Fruit fly (Drosophila melanogaster): ENCODE results near the gene CG2750.

Gene CG2750

DNA sequence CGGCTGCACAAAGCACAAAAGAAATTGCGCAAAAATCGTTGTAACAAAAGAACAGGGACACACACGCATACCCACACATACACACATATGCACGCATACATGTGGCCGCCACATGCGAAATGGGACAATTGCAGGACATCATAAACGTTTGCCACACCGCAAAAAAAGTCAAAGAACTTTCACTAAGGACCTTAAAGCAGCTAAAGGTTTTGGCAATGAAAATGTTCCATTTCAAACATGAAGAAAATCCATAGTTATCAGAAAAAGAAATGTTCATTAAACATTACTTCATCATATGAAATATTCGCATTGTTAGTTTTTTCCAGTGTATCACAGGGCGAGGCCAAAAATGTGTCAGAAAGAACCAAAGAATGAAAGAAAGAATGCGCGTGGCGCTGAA, 24.8 kb upstream of the CG2750 start (continued):
- TF ChIP-seq D (optimal IDR thresholded peaks at IDR 0.05) (no peak), D (GFP tag; optimal IDR thresholded peaks at IDR 0.05) (no peak), ATbp (GFP tag; optimal IDR thresholded peaks at IDR 0.05) (no peak), CG6689 (GFP tag; IDR thresholded peaks at IDR 0.05) (no peak), Ets65A (GFP tag) (peak; percentile 94), bigmax (GFP tag; optimal IDR thresholded peaks at IDR 0.05) (no peak), Mrtf (GFP tag; IDR thresholded peaks at IDR 0.05) (no peak), CG12659 (GFP tag; optimal IDR thresholded peaks at IDR 0.05) (no peak), sd (tag; optimal IDR thresholded peaks at IDR 0.05) (no peak), Aef1 (GFP tag; IDR thresholded peaks at IDR 0.05) (no peak), stwl (tag; optimal IDR thresholded peaks at IDR 0.05) (no peak), CG15601 (tag; optimal IDR thresholded peaks at IDR 0.05) (no peak), zen2 (GFP tag; IDR thresholded peaks at IDR 0.05; ENCODE audit: partially characterized antibody) (no peak), fu2 (GFP tag; optimal IDR thresholded peaks at IDR 0.05) (no peak), dmrt99B (tag; optimal IDR thresholded peaks at IDR 0.05) (peak; percentile 48), CG13894 (tag; optimal IDR thresholded peaks at IDR 0.05) (no peak), sisA (GFP tag; IDR thresholded peaks at IDR 0.05) (no peak), crp (GFP tag; optimal IDR thresholded peaks at IDR 0.05) (no peak), cg (GFP tag; optimal IDR thresholded peaks at IDR 0.05) (no peak), CG3065 (GFP tag; optimal IDR thresholded peaks at IDR 0.05) (no peak), CG4282 (GFP tag; optimal IDR thresholded peaks at IDR 0.05) (no peak), CG18262 (tag; optimal IDR thresholded peaks at IDR 0.05) (peak; percentile 22), tin (GFP tag; optimal IDR thresholded peaks at IDR 0.05) (no peak), peb (GFP tag; IDR thresholded peaks at IDR 0.05) (no peak), CG11456 (GFP tag; IDR thresholded peaks at IDR 0.05) (no peak), CG14050 (GFP tag; IDR thresholded peaks at IDR 0.05) (no peak), fru (optimal IDR thresholded peaks at IDR 0.05) (no peak), CG43689 (GFP tag; IDR thresholded peaks at IDR 0.05) (no peak), CG17328 (GFP tag; IDR thresholded peaks at IDR 0.05) (no peak), ap (GFP tag; IDR thresholded peaks at IDR 0.05) (no peak), disco-r (GFP tag; optimal IDR thresholded peaks at IDR 0.05) (no peak), CG17361 (GFP tag; IDR thresholded peaks at IDR 0.05) (no peak), HmgZ (tag; optimal IDR thresholded peaks at IDR 0.05) (no peak), pzg (GFP tag; optimal IDR thresholded peaks at IDR 0.05) (no peak), CG9609 (GFP tag; optimal IDR thresholded peaks at IDR 0.05) (no peak), CG3163 (GFP tag; optimal IDR thresholded peaks at IDR 0.05) (no peak), Ets97D (GFP tag; optimal IDR thresholded peaks at IDR 0.05) (no peak), Dip2 (GFP tag; IDR thresholded peaks at IDR 0.05) (no peak), CG3407 (GFP tag; optimal IDR thresholded peaks at IDR 0.05) (no peak), dati (GFP tag; IDR thresholded peaks at IDR 0.05) (no peak), Spps (tag; optimal IDR thresholded peaks at IDR 0.05) (no peak), nerfin-1 (tag; optimal IDR thresholded peaks at IDR 0.05) (no peak), Xbp1 (GFP tag; optimal IDR thresholded peaks at IDR 0.05) (peak; percentile 18), CG11093 (GFP tag; IDR thresholded peaks at IDR 0.05) (no peak), CG17912 (GFP tag; optimal IDR thresholded peaks at IDR 0.05) (no peak), unpg (GFP tag; optimal IDR thresholded peaks at IDR 0.05) (no peak), Dek (tag; optimal IDR thresholded peaks at IDR 0.05) (no peak), D19A (tag; optimal IDR thresholded peaks at IDR 0.05) (peak; percentile 3), CG12236 (GFP tag; optimal IDR thresholded peaks at IDR 0.05) (no peak), Atf6 (GFP tag; IDR thresholded peaks at IDR 0.05) (no peak), dysf (GFP tag; IDR thresholded peaks at IDR 0.05) (0 out of 3 replicates have a peak, but pooled peaks have one; percentile 37), ro (GFP tag; IDR thresholded peaks at IDR 0.05) (no peak), Sry-β (GFP tag; optimal IDR thresholded peaks at IDR 0.05) (no peak)

All from whole organism, embryonic.